Worm (Caenorhabditis elegans) whole organism, young adult: ENCODE data around the gene arx-2.

ENCODE experiments used
- lin-40 ChIP-seq: sonication (generic microtip); optimal IDR thresholded peaks from 2 replicates; lab custom pipeline; 2016; ENCODE audit warnings: missing genetic modification characterization, mild to moderate bottlenecking, missing compliant biosample characterization, missing genotype, missing genetic modification reagents
- snpc-4 ChIP-seq, 5 experiments: fragments of 150-350 bp in 1 of 5; sonication (generic microtip) in 4 of 5; optimal IDR thresholded peaks; 2 replicates each; lab custom pipeline; 2014 to 2018; ENCODE audit warnings: missing genetic modification characterization in 5 of 5, missing biosample characterization in 3 of 5, antibody characterized with exemption in 2 of 5, mild to moderate bottlenecking in 2 of 5, missing compliant biosample characterization in 2 of 5, missing genotype in 2 of 5, moderate library complexity in 2 of 5, missing genetic modification reagents in 1 of 5
- somi-1 ChIP-seq: fragments of 200-800 bp; sonication (Bioruptor generic); optimal IDR thresholded peaks from 2 replicates; lab custom pipeline; 2018; ENCODE audit warnings: mild to moderate bottlenecking, missing genetic modification characterization, missing compliant biosample characterization

The arx-2 gene

DNA sequence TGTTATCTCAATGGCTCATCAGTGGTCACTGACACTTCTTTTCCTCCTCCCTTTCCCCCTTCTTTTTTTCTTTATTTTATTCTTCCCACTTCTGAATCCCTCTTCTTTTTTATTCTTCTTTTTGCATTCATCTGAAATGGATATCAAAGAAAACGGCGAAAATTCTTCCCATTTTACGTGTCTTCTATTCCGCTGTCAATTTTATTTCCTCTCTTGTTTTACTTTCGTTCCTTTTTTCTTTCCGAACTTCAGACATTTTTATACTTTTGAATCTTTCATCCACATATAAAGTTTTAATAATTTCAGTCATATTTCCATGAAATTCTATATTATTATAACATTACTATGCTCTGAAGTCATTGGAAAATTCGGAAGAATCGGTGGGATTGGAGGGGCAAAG is 50.9 kb downstream of the arx-2 start, which contains the start of gene B0024.3 (continued):
- TF ChIP-seq somi-1 = no peak
- TF ChIP-seq lin-40 (tag; lab: Kevin White, UChicago) = no peak

DNA sequence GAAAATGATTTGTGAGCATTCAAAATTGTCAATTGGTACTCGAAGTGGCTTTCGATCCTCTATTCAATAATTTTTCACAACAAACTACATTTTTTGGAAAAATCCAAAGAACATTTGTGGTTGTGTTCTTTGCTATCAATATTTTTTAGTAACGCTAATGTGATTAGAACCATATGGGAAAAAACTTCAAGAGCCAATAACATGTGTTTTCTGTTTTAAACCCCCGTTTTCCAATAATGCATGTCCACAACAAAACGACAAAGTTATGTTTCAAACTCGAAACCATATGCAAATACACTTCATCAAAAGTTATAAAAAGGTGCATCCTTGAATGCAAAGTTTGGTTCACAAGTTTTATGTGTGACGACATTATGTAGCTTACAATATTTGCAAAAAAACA is 52.3 kb downstream of the arx-2 start:
- no peak for TF ChIP-seq snpc-4 (GFP tag; optimal IDR thresholded peaks at IDR 0.05; lab: Kevin White, UChicago)
- TF ChIP-seq snpc-4 (tag; optimal IDR thresholded peaks at IDR 0.05; lab: Kevin White, UChicago) = no peak
